Worm (Caenorhabditis elegans) whole organism, L4 larva: ENCODE results near the gene C25H3.11.
A peak's percentile ranks its signal among the peaks of the same experiment; 100 is the strongest.

Source experiments
- D1046.2 ChIP-seq: fragments of 200-800 bp; sonication (Bioruptor generic); IDR thresholded peaks from 2 replicates; pipeline ENCODE4 v1.3.6; 2022; ENCODE audit warnings: missing genetic modification characterization, missing compliant biosample characterization
- R02D3.7 ChIP-seq: fragments of 150-350 bp; sonication (generic microtip); optimal IDR thresholded peaks from 3 replicates; lab custom pipeline; 2014; ENCODE audit warnings: missing biosample characterization, missing genetic modification characterization
- T20F7.1 ChIP-seq: fragments of 200-800 bp; sonication (Bioruptor generic); optimal IDR thresholded peaks from 2 replicates; lab custom pipeline; 2018; ENCODE audit warnings: mild to moderate bottlenecking, missing genetic modification characterization, missing compliant biosample characterization
- Y48G9A.11 ChIP-seq: fragments of 200-800 bp; sonication (Bioruptor generic); IDR thresholded peaks from 2 replicates; pipeline ENCODE4 v1.3.6; 2022; ENCODE audit warnings: missing genetic modification reagents, missing genetic modification characterization, missing compliant biosample characterization
- Y5F2A.4 ChIP-seq: fragments of 200-800 bp; sonication (Bioruptor generic); optimal IDR thresholded peaks from 2 replicates; lab custom pipeline; 2018; ENCODE audit warnings: mild to moderate bottlenecking, missing genetic modification characterization, missing compliant biosample characterization
- Y75B8A.6 ChIP-seq: fragments of 200-800 bp; sonication (Bioruptor generic); IDR thresholded peaks from 2 replicates; pipeline ENCODE4 v1.3.6; 2022; ENCODE audit warnings: missing genetic modification reagents, missing genetic modification characterization, missing compliant biosample characterization
- ZK337.2 ChIP-seq: fragments of 200-800 bp; sonication (Bioruptor generic); IDR thresholded peaks from 2 replicates; pipeline ENCODE4 v1.3.6; 2022; ENCODE audit warnings: missing genetic modification reagents, missing genetic modification characterization, missing compliant biosample characterization
- aha-1 ChIP-seq: fragments of 150-350 bp; peaks from one replicate; lab custom pipeline; 2014; ENCODE audit warnings: missing biosample characterization, missing genetic modification characterization
- arid-1 ChIP-seq: fragments of 200-800 bp; sonication (Bioruptor generic); conservative IDR thresholded peaks from 2 replicates; pipeline ENCODE4 v1.3.6; 2022; ENCODE audit warnings: missing genetic modification reagents, missing genetic modification characterization, missing compliant biosample characterization
- ceh-20 ChIP-seq: fragments of 200-800 bp; sonication (Bioruptor generic); IDR thresholded peaks from 2 replicates; pipeline ENCODE4 v1.3.6; 2022; ENCODE audit warnings: missing genetic modification reagents, missing genetic modification characterization, missing compliant biosample characterization
- ceh-28 ChIP-seq: fragments of 150-350 bp; optimal IDR thresholded peaks from 2 replicates; lab custom pipeline; 2014; ENCODE audit warnings: missing biosample characterization, missing genetic modification reagents, missing genetic modification characterization
- ceh-44 ChIP-seq: fragments of 200-800 bp; sonication (Bioruptor generic); IDR thresholded peaks from 2 replicates; pipeline ENCODE4 v1.3.6; 2022; ENCODE audit warnings: missing genetic modification reagents, missing genetic modification characterization, missing compliant biosample characterization
- ceh-62 ChIP-seq: sonication (generic microtip); optimal IDR thresholded peaks from 2 replicates; lab custom pipeline; 2017; ENCODE audit warnings: missing biosample characterization, missing genetic modification characterization
- ceh-82 ChIP-seq: sonication (generic microtip); optimal IDR thresholded peaks from 2 replicates; lab custom pipeline; 2017; ENCODE audit warnings: missing biosample characterization, missing genetic modification characterization
- cey-2 ChIP-seq: sonication (generic microtip); optimal IDR thresholded peaks from 3 replicates; lab custom pipeline; 2017; ENCODE audit warnings: missing genetic modification characterization, mild to moderate bottlenecking, missing compliant biosample characterization, antibody characterized with exemption, borderline replicate concordance; ENCODE audit not compliant: insufficient read depth
- daf-19 ChIP-seq: fragments of 200-800 bp; sonication (Bioruptor generic); conservative IDR thresholded peaks from 2 replicates; pipeline ENCODE4 v1.3.6; 2022; ENCODE audit warnings: missing genetic modification characterization, missing compliant biosample characterization
- dmd-8 ChIP-seq: fragments of 200-800 bp; sonication (Bioruptor generic); IDR thresholded peaks from 2 replicates; pipeline ENCODE4 v1.3.6; 2022; ENCODE audit warnings: missing genetic modification characterization, missing compliant biosample characterization
- egl-43 ChIP-seq: fragments of 200-800 bp; sonication (Bioruptor generic); IDR thresholded peaks from 2 replicates; pipeline ENCODE4 v1.3.6; 2022; ENCODE audit warnings: missing genetic modification reagents, missing genetic modification characterization, missing compliant biosample characterization
- fkh-10 ChIP-seq: fragments of 150-350 bp; optimal IDR thresholded peaks from 2 replicates; lab custom pipeline; 2014; ENCODE audit warnings: missing biosample characterization, missing genetic modification reagents, missing genetic modification characterization
- hlh-11 ChIP-seq: fragments of 200-800 bp; sonication (Bioruptor generic); optimal IDR thresholded peaks from 2 replicates; lab custom pipeline; 2018; ENCODE audit warnings: mild to moderate bottlenecking, missing genetic modification characterization, missing compliant biosample characterization
- jun-1 ChIP-seq: fragments of 150-350 bp; optimal IDR thresholded peaks from 2 replicates; lab custom pipeline; 2014; ENCODE audit warnings: missing biosample characterization, missing genetic modification reagents, missing genetic modification characterization
- lin-13 ChIP-seq: fragments of 150-350 bp; optimal IDR thresholded peaks from 2 replicates; lab custom pipeline; 2014; ENCODE audit warnings: missing biosample characterization, missing genetic modification reagents, missing genetic modification characterization
- lin-15B ChIP-seq: fragments of 150-350 bp; sonication (generic microtip); optimal IDR thresholded peaks from 3 replicates; lab custom pipeline; 2014; ENCODE audit warnings: missing biosample characterization, missing genetic modification characterization
- lin-39 ChIP-seq: fragments of 150-350 bp; optimal IDR thresholded peaks from 2 replicates; lab custom pipeline; 2014; ENCODE audit warnings: missing biosample characterization, missing genetic modification reagents, missing genetic modification characterization
- lsy-2 ChIP-seq, 2 experiments: fragments of 150-350 bp in 1 of 2; sonication (generic microtip) in 1 of 2; optimal IDR thresholded peaks; 2 replicates each; lab custom pipeline; 2014 to 2017; ENCODE audit warnings: missing biosample characterization in 2 of 2, missing genetic modification characterization in 2 of 2
- madf-5 ChIP-seq, 2 experiments: fragments of 200-800 bp; sonication (Bioruptor generic); IDR thresholded peaks; 2 replicates each; pipeline ENCODE4 v1.3.6; 2022; ENCODE audit warnings: missing compliant biosample characterization in 2 of 2, missing genetic modification characterization in 2 of 2
- madf-9 ChIP-seq: fragments of 200-800 bp; sonication (Bioruptor generic); conservative IDR thresholded peaks from 2 replicates; pipeline ENCODE4 v1.3.6; 2022; ENCODE audit warnings: missing genetic modification reagents, missing genetic modification characterization, missing compliant biosample characterization
- mdl-1 ChIP-seq, 2 experiments: fragments of 150-350 bp in 1 of 2; sonication (generic microtip) in 1 of 2; optimal IDR thresholded peaks; 2 replicates each; lab custom pipeline; 2014 to 2017; ENCODE audit warnings: missing biosample characterization in 2 of 2, missing genetic modification characterization in 2 of 2
- mep-1 ChIP-seq: fragments of 150-350 bp; sonication (generic microtip); optimal IDR thresholded peaks from 3 replicates; lab custom pipeline; 2014; ENCODE audit warnings: missing biosample characterization, missing genetic modification characterization
- mes-2 ChIP-seq: sonication (generic microtip); optimal IDR thresholded peaks from 2 replicates; lab custom pipeline; 2016; ENCODE audit warnings: missing genotype, mild to moderate bottlenecking, missing genetic modification characterization, missing compliant biosample characterization; ENCODE audit not compliant: poor library complexity, severe bottlenecking
- nhr-28 ChIP-seq: fragments of 150-350 bp; optimal IDR thresholded peaks from 2 replicates; lab custom pipeline; 2014; ENCODE audit warnings: missing biosample characterization, missing genetic modification characterization
- nhr-6 ChIP-seq: fragments of 150-350 bp; optimal IDR thresholded peaks from 2 replicates; lab custom pipeline; 2014; ENCODE audit warnings: missing biosample characterization, missing genetic modification characterization
- pha-4 ChIP-seq, 2 experiments: fragments of 150-350 bp in 1 of 2; fragments of 200-800 bp in 1 of 2; sonication (Bioruptor generic) in 1 of 2; IDR thresholded peaks in 1 of 2; optimal IDR thresholded peaks in 1 of 2; 2 replicates each; pipeline versions ENCODE4 v1.3.6 to Lab custom; 2014 to 2022; ENCODE audit warnings: missing genetic modification characterization in 2 of 2, missing genetic modification reagents in 2 of 2, missing biosample characterization in 1 of 2, missing compliant biosample characterization in 1 of 2
- php-3 ChIP-seq: fragments of 200-800 bp; sonication (Bioruptor generic); IDR thresholded peaks from 2 replicates; pipeline ENCODE4 v1.3.6; 2022; ENCODE audit warnings: missing genetic modification reagents, missing genetic modification characterization, missing compliant biosample characterization
- pqm-1 ChIP-seq: sonication (generic microtip); optimal IDR thresholded peaks from 2 replicates; lab custom pipeline; 2017; ENCODE audit warnings: missing biosample characterization, missing genetic modification characterization
- rbr-2 ChIP-seq: sonication (generic microtip); optimal IDR thresholded peaks from 2 replicates; lab custom pipeline; 2016; ENCODE audit warnings: missing genotype, missing genetic modification characterization, missing compliant biosample characterization
- sdz-12 ChIP-seq: fragments of 200-800 bp; sonication (Bioruptor generic); optimal IDR thresholded peaks from 2 replicates; lab custom pipeline; 2018; ENCODE audit warnings: mild to moderate bottlenecking, missing genetic modification characterization, missing compliant biosample characterization
- set-16 ChIP-seq: fragments of 200-800 bp; sonication (Bioruptor generic); IDR thresholded peaks from 2 replicates; pipeline ENCODE4 v1.3.6; 2022; ENCODE audit warnings: missing genetic modification reagents, missing genetic modification characterization, missing compliant biosample characterization
- skn-1 ChIP-seq: fragments of 150-350 bp; optimal IDR thresholded peaks from 2 replicates; lab custom pipeline; 2014; ENCODE audit warnings: missing biosample characterization, missing genetic modification characterization
- snpc-4 ChIP-seq: fragments of 150-350 bp; optimal IDR thresholded peaks from 2 replicates; lab custom pipeline; 2014; ENCODE audit warnings: missing biosample characterization, missing genetic modification characterization
- spr-3 ChIP-seq: fragments of 200-800 bp; sonication (Bioruptor generic); optimal IDR thresholded peaks from 2 replicates; lab custom pipeline; 2018; ENCODE audit warnings: mild to moderate bottlenecking, missing genetic modification characterization, missing compliant biosample characterization
- tag-97 ChIP-seq: fragments of 200-800 bp; sonication (Bioruptor generic); IDR thresholded peaks from 2 replicates; pipeline ENCODE4 v1.3.6; 2022; ENCODE audit warnings: missing genetic modification characterization, missing compliant biosample characterization
- unc-130 ChIP-seq: sonication (generic microtip); optimal IDR thresholded peaks from 2 replicates; lab custom pipeline; 2016; ENCODE audit warnings: missing genetic modification reagents, missing genetic modification characterization, missing compliant biosample characterization
- unc-62 ChIP-seq, 3 experiments: fragments of 150-350 bp in 1 of 3; sonication (generic microtip); optimal IDR thresholded peaks in 2 of 3; peaks in 1 of 3; 1 replicate in 1 of 3; 2 replicates in 2 of 3; lab custom pipeline; 2014 to 2017; ENCODE audit warnings: missing biosample characterization in 3 of 3, missing genetic modification characterization in 3 of 3, missing genetic modification reagents in 3 of 3, missing genotype in 1 of 3
- vab-7 ChIP-seq: fragments of 200-800 bp; sonication (Bioruptor generic); IDR thresholded peaks from 2 replicates; pipeline ENCODE4 v1.3.6; 2022; ENCODE audit warnings: missing genetic modification reagents, missing genetic modification characterization, missing compliant biosample characterization
- zfp-2 ChIP-seq: sonication (generic microtip); optimal IDR thresholded peaks from 2 replicates; lab custom pipeline; 2016; ENCODE audit warnings: mild to moderate bottlenecking, missing genetic modification characterization, missing compliant biosample characterization
- zip-2 ChIP-seq: fragments of 150-350 bp; optimal IDR thresholded peaks from 2 replicates; lab custom pipeline; 2014; ENCODE audit warnings: missing biosample characterization, missing genetic modification characterization
- ztf-7 ChIP-seq: fragments of 150-350 bp; optimal IDR thresholded peaks from 2 replicates; lab custom pipeline; 2014; ENCODE audit warnings: missing biosample characterization, missing genetic modification characterization

The C25H3.11 gene

DNA sequence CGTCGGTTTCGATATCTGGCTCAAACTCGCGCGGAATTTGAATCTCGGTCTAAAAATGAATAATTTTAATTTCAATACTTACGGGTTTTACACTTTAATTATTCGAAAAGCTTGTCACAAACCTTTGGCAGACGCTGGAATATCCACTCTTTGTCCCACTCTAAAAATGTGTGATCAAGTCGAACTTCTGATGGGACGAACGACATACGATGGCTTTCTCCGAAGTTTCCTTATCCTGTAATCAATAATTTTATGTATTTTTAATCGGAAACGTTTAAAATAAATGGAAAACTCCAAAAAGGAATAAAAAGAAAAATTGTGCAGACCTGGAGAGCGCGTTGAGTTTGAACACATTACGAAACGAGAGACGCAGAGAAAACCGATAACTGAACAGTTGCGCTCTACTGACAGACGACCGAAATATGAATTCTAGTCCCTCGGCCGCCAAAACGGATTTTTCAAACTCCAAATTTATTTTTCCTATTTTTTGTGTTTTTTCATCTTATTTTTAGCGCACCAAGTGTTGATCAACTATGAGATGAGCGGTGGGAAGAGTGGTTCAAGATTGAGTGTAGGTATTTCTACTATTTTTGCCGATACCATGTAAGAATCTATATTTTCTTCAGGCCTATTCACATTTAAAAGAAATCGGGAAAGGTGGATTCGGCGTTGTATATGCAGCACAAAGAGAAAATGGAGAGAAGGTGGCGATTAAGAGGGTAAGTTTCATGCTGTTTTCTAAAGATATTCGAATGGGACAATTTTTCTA is 39.4 kb downstream of the C25H3.11 start, which contains the start of the genes sam-4, F59E12.17 and zyg-1 (continued):
- TF ChIP-seq jun-1 (tag; lab: Kevin White, UChicago) = no peak
- TF ChIP-seq cey-2 (tag; lab: Kevin White, UChicago) = no peak
- TF ChIP-seq zfp-2 = no peak
- no peak for TF ChIP-seq pha-4 (GFP tag; IDR thresholded peaks at IDR 0.05; lab: Robert Waterston, UW)
- TF ChIP-seq pha-4 (tag; optimal IDR thresholded peaks at IDR 0.05; lab: Kevin White, UChicago) = peak; percentile 70
- TF ChIP-seq ceh-28 (tag; lab: Kevin White, UChicago) = no peak
- no peak for TF ChIP-seq Y5F2A.4 (GFP tag; lab: Kevin White, UChicago)
- no peak for TF ChIP-seq sdz-12 (GFP tag; lab: Kevin White, UChicago)
- no peak for TF ChIP-seq dmd-8
- no peak for TF ChIP-seq Y75B8A.6 (GFP tag; lab: Robert Waterston, UW)
- TF ChIP-seq D1046.2 (GFP tag; lab: Robert Waterston, UW) = no peak
- TF ChIP-seq snpc-4 (tag; lab: Kevin White, UChicago) = no peak
- TF ChIP-seq ZK337.2 = no peak
- TF ChIP-seq egl-43 (GFP tag; lab: Robert Waterston, UW) = no peak
- no peak for TF ChIP-seq R02D3.7 (tag; lab: Kevin White, UChicago)
- peak; percentile 50; the same call in 1 of the 2 replicates for TF ChIP-seq Y48G9A.11 (GFP tag; lab: Robert Waterston, UW)
- TF ChIP-seq mes-2 (tag; lab: Kevin White, UChicago) = peak; percentile 94
- TF ChIP-seq zip-2 = no peak
- no peak for TF ChIP-seq lin-13 (GFP tag; lab: Kevin White, UChicago)
- TF ChIP-seq daf-19 = no peak
- no peak for TF ChIP-seq skn-1 (tag; lab: Kevin White, UChicago)
- TF ChIP-seq mdl-1 (tag; optimal IDR thresholded peaks at IDR 0.05; lab: Kevin White, UChicago) = peak in 1 of 2 experiments; percentile 9
- TF ChIP-seq ceh-20 (GFP tag; lab: Robert Waterston, UW) = no peak
- peak; percentile 13 for TF ChIP-seq fkh-10 (GFP tag; lab: Kevin White, UChicago)
- no peak for TF ChIP-seq ceh-82 (tag; lab: Kevin White, UChicago)
- no peak for TF ChIP-seq T20F7.1 (GFP tag; lab: Kevin White, UChicago)
- peak; percentile 24 for TF ChIP-seq rbr-2 (tag; lab: Kevin White, UChicago)
- 0 out of 2 replicates have a peak, but pooled peaks have one; percentile 17 for TF ChIP-seq arid-1 (GFP tag; lab: Robert Waterston, UW)
- no peak for TF ChIP-seq pqm-1 (tag; lab: Kevin White, UChicago)
- TF ChIP-seq ztf-7 (tag; lab: Kevin White, UChicago) = no peak
- TF ChIP-seq hlh-11 (tag; lab: Kevin White, UChicago) = peak; percentile 8
- no peak for TF ChIP-seq madf-5 (GFP tag; IDR thresholded peaks at IDR 0.05; lab: Robert Waterston, UW)
- TF ChIP-seq aha-1 (tag; lab: Kevin White, UChicago) = peak; percentile 50
- TF ChIP-seq nhr-6 (tag; lab: Kevin White, UChicago) = peak; percentile 77
- peak in 1 of 2 experiments; percentile 52 for TF ChIP-seq unc-62 (GFP tag; optimal IDR thresholded peaks at IDR 0.05 in 1 of 2; lab: Kevin White, UChicago)
- no peak for TF ChIP-seq unc-62 (tag; optimal IDR thresholded peaks at IDR 0.05; lab: Kevin White, UChicago)
- TF ChIP-seq madf-9 = no peak
- peak; percentile 31 for TF ChIP-seq lin-15B (tag; lab: Kevin White, UChicago)
- TF ChIP-seq tag-97 (GFP tag; lab: Robert Waterston, UW) = no peak
- peak in 1 of 2 experiments; percentile 81 for TF ChIP-seq lsy-2 (tag; optimal IDR thresholded peaks at IDR 0.05; lab: Kevin White, UChicago)
- no peak for TF ChIP-seq spr-3 (GFP tag; lab: Kevin White, UChicago)
- no peak for TF ChIP-seq vab-7 (GFP tag; lab: Robert Waterston, UW)
- no peak for TF ChIP-seq lin-39 (tag; lab: Kevin White, UChicago)
- peak; percentile 52 for TF ChIP-seq nhr-28 (tag; lab: Kevin White, UChicago)
- TF ChIP-seq unc-130 (GFP tag; lab: Kevin White, UChicago) = peak; percentile 88
- TF ChIP-seq php-3 = no peak
- TF ChIP-seq mep-1 (tag; lab: Kevin White, UChicago) = no peak
- no peak for TF ChIP-seq set-16 (GFP tag; lab: Robert Waterston, UW)
- peak; percentile 75; the same call in 1 of the 2 replicates for TF ChIP-seq ceh-44 (GFP tag; lab: Robert Waterston, UW)
- TF ChIP-seq ceh-62 (tag; lab: Kevin White, UChicago) = no peak
